Fruit fly (Drosophila melanogaster) whole organism, adult: ENCODE results near the gene CG7016.

Source experiments
- CG12768 ChIP-seq: fragments of 200-800 bp; sonication (Bioruptor generic); optimal IDR thresholded peaks from 2 replicates; lab custom pipeline; 2017; ENCODE audit warnings: missing biosample characterization, missing genetic modification characterization, mild to moderate bottlenecking, moderate library complexity, missing genetic modification reagents
- CG14711 ChIP-seq: fragments of 200-800 bp; sonication (Bioruptor generic); optimal IDR thresholded peaks from 2 replicates; lab custom pipeline; 2018; ENCODE audit warnings: missing biosample characterization, mild to moderate bottlenecking, missing genetic modification characterization, moderate library complexity
- CG1620 ChIP-seq: fragments of 200-800 bp; sonication (Bioruptor generic); optimal IDR thresholded peaks from 2 replicates; lab custom pipeline; 2016; ENCODE audit warnings: missing biosample characterization, missing genetic modification characterization
- CG33017 ChIP-seq: fragments of 200-800 bp; sonication (Bioruptor generic); optimal IDR thresholded peaks from 2 replicates; lab custom pipeline; 2018; ENCODE audit warnings: missing biosample characterization, mild to moderate bottlenecking, missing genetic modification characterization, moderate library complexity
- CG7045 ChIP-seq: fragments of 200-800 bp; sonication (Bioruptor generic); optimal IDR thresholded peaks from 2 replicates; lab custom pipeline; 2017; ENCODE audit warnings: missing biosample characterization, mild to moderate bottlenecking, missing genetic modification characterization
- Hr96 ChIP-seq: fragments of 200-800 bp; sonication (Bioruptor generic); optimal IDR thresholded peaks from 2 replicates; lab custom pipeline; 2016; ENCODE audit warnings: missing biosample characterization, missing genetic modification characterization
- Mnt ChIP-seq: fragments of 200-800 bp; sonication (Bioruptor generic); optimal IDR thresholded peaks from 2 replicates; lab custom pipeline; 2016; ENCODE audit warnings: missing biosample characterization, mild to moderate bottlenecking, missing genetic modification characterization
- cic ChIP-seq: fragments of 200-800 bp; sonication (Bioruptor generic); optimal IDR thresholded peaks from 2 replicates; lab custom pipeline; 2017; ENCODE audit warnings: missing biosample characterization, mild to moderate bottlenecking, missing genetic modification characterization, moderate library complexity
- cnc ChIP-seq, 2 experiments: fragments of >200 bp; optimal IDR thresholded peaks; 2 replicates each; lab custom pipeline; 2017
- tj ChIP-seq: fragments of 200-800 bp; sonication (Bioruptor generic); optimal IDR thresholded peaks from 3 replicates; lab custom pipeline; 2017; ENCODE audit warnings: missing biosample characterization, mild to moderate bottlenecking, missing genetic modification characterization, moderate library complexity

dm6 chr3R:24890919-24891318 is 28.2 kb downstream of the CG7016 start:
- TF ChIP-seq cnc (optimal IDR thresholded peaks at IDR 0.05; lab: Kevin White, UChicago) (no peak), CG12768 (no peak), CG7045 (GFP tag; lab: Kevin White, UChicago) (no peak), CG1620 (GFP tag; lab: Kevin White, UChicago) (no peak), CG33017 (tag; lab: Kevin White, UChicago) (no peak), Mnt (no peak), tj (GFP tag; lab: Kevin White, UChicago) (no peak), Hr96 (GFP tag; lab: Kevin White, UChicago) (no peak), cic (GFP tag; lab: Kevin White, UChicago) (no peak), CG14711 (tag; lab: Kevin White, UChicago) (no peak)
